Fruit fly (Drosophila melanogaster): ENCODE measurements around the gene Pmvk.
A peak's percentile ranks its signal among the peaks of the same experiment; 100 is the strongest.

Pmvk gene

dm6 chr2L:19546869-19547710, 33.1 kb downstream of the Pmvk start, which contains the start of gene CG10337 (continued):
- no peak for TF ChIP-seq ash1 (GFP tag; optimal IDR thresholded peaks at IDR 0.05)
- no peak for TF ChIP-seq ssp (GFP tag; IDR thresholded peaks at IDR 0.05)
- peak; percentile 13 for TF ChIP-seq Hr3 (GFP tag; optimal IDR thresholded peaks at IDR 0.05)
- no peak for TF ChIP-seq Taf1 (GFP tag; IDR thresholded peaks at IDR 0.05)
- TF ChIP-seq Atf6 (GFP tag; IDR thresholded peaks at IDR 0.05), result peak; percentile 56; the same call in 1 of the 2 replicates
- no peak; the same call in 1 of the 2 replicates for TF ChIP-seq CG9215 (GFP tag; IDR thresholded peaks at IDR 0.05)
- TF ChIP-seq sens (GFP tag), result peak; percentile 85
- peak; percentile 43; the same call in 1 of the 2 replicates for TF ChIP-seq CG8765 (GFP tag; IDR thresholded peaks at IDR 0.05)
- no peak for TF ChIP-seq CG5953 (GFP tag; IDR thresholded peaks at IDR 0.05)
- TF ChIP-seq esg (GFP tag; conservative IDR thresholded peaks at IDR 0.05), result no peak
- no peak for TF ChIP-seq sisA (GFP tag; IDR thresholded peaks at IDR 0.05)
- no peak for TF ChIP-seq Optix (GFP tag; IDR thresholded peaks at IDR 0.05)
- no peak for TF ChIP-seq Dip2 (GFP tag; IDR thresholded peaks at IDR 0.05)
- peak in 1 of 2 experiments; percentile 33 for TF ChIP-seq bsh (GFP tag; optimal IDR thresholded peaks at IDR 0.05)
- TF ChIP-seq jigr1 (GFP tag; IDR thresholded peaks at IDR 0.05), result no peak
- TF ChIP-seq pzg (GFP tag; optimal IDR thresholded peaks at IDR 0.05), result no peak
- TF ChIP-seq slp2 (GFP tag; optimal IDR thresholded peaks at IDR 0.05), result no peak
- no peak for TF ChIP-seq gfzf (GFP tag; optimal IDR thresholded peaks at IDR 0.05)
- TF ChIP-seq Dad (GFP tag; optimal IDR thresholded peaks at IDR 0.05), result no peak
- TF ChIP-seq dmrt11E (tag; optimal IDR thresholded peaks at IDR 0.05), result no peak
- TF ChIP-seq CG34376 (GFP tag; optimal IDR thresholded peaks at IDR 0.05), result peak; percentile 54
- no peak for TF ChIP-seq Hmx (GFP tag; optimal IDR thresholded peaks at IDR 0.05)
- TF ChIP-seq CG12299 (tag; optimal IDR thresholded peaks at IDR 0.05), result peak; percentile 57
- peak; percentile 14 for TF ChIP-seq B-H2 (GFP tag; optimal IDR thresholded peaks at IDR 0.05)
- no peak for TF ChIP-seq Chrac-16 (GFP tag; optimal IDR thresholded peaks at IDR 0.05)
- TF ChIP-seq YL-1 (GFP tag; optimal IDR thresholded peaks at IDR 0.05), result peak; percentile 34
- TF ChIP-seq Hey (tag; optimal IDR thresholded peaks at IDR 0.05), result no peak
- peak; percentile 22 for TF ChIP-seq NfI (GFP tag; optimal IDR thresholded peaks at IDR 0.05)
- TF ChIP-seq CG33557 (GFP tag; optimal IDR thresholded peaks at IDR 0.05), result no peak
- TF ChIP-seq CG34224 (GFP tag; IDR thresholded peaks at IDR 0.05; ENCODE audit: partially characterized antibody), result 0 out of 3 replicates have a peak, but pooled peaks have one; percentile 25
- peak; percentile 57 for TF ChIP-seq CG9727 (GFP tag; optimal IDR thresholded peaks at IDR 0.05)
- no peak for TF ChIP-seq CG9817 (tag; optimal IDR thresholded peaks at IDR 0.05)
- TF ChIP-seq ac (GFP tag; optimal IDR thresholded peaks at IDR 0.05), result no peak
- TF ChIP-seq Dek (tag; optimal IDR thresholded peaks at IDR 0.05), result peak; percentile 46
- TF ChIP-seq ftz-f1 (GFP tag; optimal IDR thresholded peaks at IDR 0.05), result peak; percentile 61
- TF ChIP-seq dan (GFP tag; IDR thresholded peaks at IDR 0.05), result no peak
- peak; percentile 72 for TF ChIP-seq org-1 (GFP tag; optimal IDR thresholded peaks at IDR 0.05)
- peak; percentile 28 for TF ChIP-seq CG17568 (GFP tag; optimal IDR thresholded peaks at IDR 0.05)
- peak; percentile 67 for TF ChIP-seq odd (GFP tag; optimal IDR thresholded peaks at IDR 0.05)
- TF ChIP-seq slbo (GFP tag; IDR thresholded peaks at IDR 0.05), result peak; percentile 29; the same call in 1 of the 2 replicates
- no peak for TF ChIP-seq corto (GFP tag; optimal IDR thresholded peaks at IDR 0.05)
- TF ChIP-seq Fer2 (tag; optimal IDR thresholded peaks at IDR 0.05), result no peak
- no peak for TF ChIP-seq Lim3 (GFP tag; IDR thresholded peaks at IDR 0.05)
- TF ChIP-seq knrl (GFP tag; IDR thresholded peaks at IDR 0.05; ENCODE audit: partially characterized antibody), result no peak
- TF ChIP-seq CoRest (tag; optimal IDR thresholded peaks at IDR 0.05), result peak; percentile 47
- no peak for TF ChIP-seq slou (GFP tag; optimal IDR thresholded peaks at IDR 0.05)
- TF ChIP-seq ERR (GFP tag; optimal IDR thresholded peaks at IDR 0.05), result no peak
- TF ChIP-seq sc (optimal IDR thresholded peaks at IDR 0.05), result no peak
- no peak for TF ChIP-seq sc (GFP tag; optimal IDR thresholded peaks at IDR 0.05)

All from whole organism, embryonic.